Worm (Caenorhabditis elegans) whole organism, L2 larva: ENCODE measurements around the gene pde-2.

Source experiments
- F13H6.1 ChIP-seq: sonication (generic microtip); optimal IDR thresholded peaks from 2 replicates; lab custom pipeline; 2016; ENCODE audit warnings: missing genetic modification characterization, missing compliant biosample characterization
- ama-1 ChIP-seq: fragments of 150-350 bp; optimal IDR thresholded peaks from 2 replicates; lab custom pipeline; 2018; ENCODE audit warnings: inconsistent platforms
- elt-1 ChIP-seq: fragments of 150-350 bp; optimal IDR thresholded peaks from 2 replicates; lab custom pipeline; 2014; ENCODE audit warnings: missing biosample characterization, missing genetic modification characterization
- fos-1 ChIP-seq: fragments of 150-350 bp; optimal IDR thresholded peaks from 2 replicates; lab custom pipeline; 2014; ENCODE audit warnings: missing biosample characterization, missing genetic modification characterization
- nhr-10 ChIP-seq: sonication (generic microtip); optimal IDR thresholded peaks from 2 replicates; lab custom pipeline; 2017; ENCODE audit warnings: missing biosample characterization, missing genetic modification characterization
- nhr-25 ChIP-seq: fragments of 150-350 bp; sonication (generic microtip); optimal IDR thresholded peaks from 3 replicates; lab custom pipeline; 2014; ENCODE audit warnings: missing biosample characterization, missing genetic modification characterization
- sem-4 ChIP-seq: fragments of 150-350 bp; optimal IDR thresholded peaks from 2 replicates; lab custom pipeline; 2014; ENCODE audit warnings: missing biosample characterization, missing genetic modification reagents, missing genetic modification characterization
- snpc-4 ChIP-seq: fragments of 150-350 bp; optimal IDR thresholded peaks from 2 replicates; lab custom pipeline; 2014; ENCODE audit warnings: missing biosample characterization, missing genetic modification characterization
- zag-1 ChIP-seq: fragments of 150-350 bp; optimal IDR thresholded peaks from 2 replicates; lab custom pipeline; 2014; ENCODE audit warnings: missing biosample characterization, missing genetic modification characterization

DNA sequence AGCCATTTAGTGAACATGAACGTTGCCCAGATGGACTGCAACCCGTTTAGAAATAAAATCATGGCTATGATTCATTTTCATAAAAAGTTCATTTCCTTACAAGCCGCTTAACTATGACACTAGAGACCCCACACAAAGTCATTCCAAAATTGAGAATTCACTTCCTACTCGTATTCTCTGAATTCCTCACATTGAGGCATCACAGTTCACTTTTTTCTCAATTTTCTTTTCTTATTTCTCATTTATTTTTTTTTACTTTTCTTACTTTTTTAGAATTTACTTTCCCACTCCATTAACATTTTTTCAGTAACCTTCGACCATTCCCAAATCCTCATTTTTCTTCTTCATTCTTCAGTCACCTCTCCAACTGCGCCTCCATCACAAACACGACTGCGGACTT lies 37.3 kb downstream of the pde-2 start, which contains the start of gene dhrr-1:
- TF ChIP-seq zag-1 (tag; lab: Kevin White, UChicago) (no peak), ama-1 (lab: Kevin White, UChicago) (no peak), F13H6.1 (tag; lab: Kevin White, UChicago) (no peak), nhr-10 (tag; lab: Kevin White, UChicago) (no peak), nhr-25 (tag; lab: Kevin White, UChicago) (no peak), fos-1 (tag; lab: Kevin White, UChicago) (no peak), elt-1 (no peak), sem-4 (no peak), snpc-4 (tag; lab: Kevin White, UChicago) (no peak)
